Fruit fly (Drosophila melanogaster) Kc167 (cell line): ENCODE measurements around the gene PAN3.

Experiments used
- Sin3A ChIP-seq: fragments of >200 bp; optimal IDR thresholded peaks from 2 replicates; lab custom pipeline; 2018; ENCODE audit warnings: missing external identifiers
- h ChIP-seq: fragments of >200 bp; optimal IDR thresholded peaks from 3 replicates; lab custom pipeline; 2018; ENCODE audit warnings: missing external identifiers
- ttk ChIP-seq: sonication (Bioruptor generic); optimal IDR thresholded peaks from 2 replicates; lab custom pipeline; 2017; ENCODE audit warnings: missing external identifiers

dm6 chr3L:3070274-3071204 lies at the start of gene PAN3, which contains the start of gene CG32486:
- no peak for TF ChIP-seq Sin3A (lab: Kevin White, UChicago)
- TF ChIP-seq ttk (lab: Kevin White, UChicago) = peak; percentile 75
- TF ChIP-seq h (lab: Kevin White, UChicago) = no peak
